Fruit fly (Drosophila melanogaster) whole organism, prepupa: Measurements from ENCODE around the gene Mst89B.

Experiments used
- CG11762 ChIP-seq: fragments of 200-800 bp; sonication (Bioruptor generic); optimal IDR thresholded peaks from 3 replicates; lab custom pipeline; 2016; ENCODE audit warnings: missing biosample characterization, missing genetic modification characterization; ENCODE audit not compliant: insufficient read depth
- CG15336 ChIP-seq: fragments of 200-800 bp; sonication (Bioruptor generic); IDR thresholded peaks from 2 replicates; pipeline ENCODE4 v1.3.6; 2022; ENCODE audit warnings: missing biosample characterization, missing genetic modification characterization
- CG4318 ChIP-seq: fragments of 200-800 bp; sonication (Bioruptor generic); optimal IDR thresholded peaks from 3 replicates; lab custom pipeline; 2017; ENCODE audit warnings: missing biosample characterization, mild to moderate bottlenecking, missing genetic modification characterization
- Hr38 ChIP-seq: sonication (Bioruptor generic); optimal IDR thresholded peaks from 2 replicates; lab custom pipeline; 2016; ENCODE audit warnings: missing biosample characterization, missing genetic modification characterization
- Hr4 ChIP-seq: fragments of 200-800 bp; sonication (Bioruptor generic); optimal IDR thresholded peaks from 3 replicates; lab custom pipeline; 2016; ENCODE audit warnings: missing biosample characterization, missing genetic modification characterization
- Lpt ChIP-seq: fragments of 200-800 bp; sonication (Bioruptor generic); optimal IDR thresholded peaks from 3 replicates; lab custom pipeline; 2016; ENCODE audit warnings: missing biosample characterization, missing genetic modification characterization
- fd85E ChIP-seq: fragments of 200-800 bp; sonication (Bioruptor generic); optimal IDR thresholded peaks from 3 replicates; lab custom pipeline; 2016; ENCODE audit warnings: missing biosample characterization, missing genetic modification characterization

- TF ChIP-seq Lpt (no peak), CG15336 (GFP tag; lab: Robert Waterston, UW) (no peak), Hr38 (GFP tag; lab: Kevin White, UChicago) (no peak), CG4318 (GFP tag; lab: Kevin White, UChicago) (no peak), Hr4 (GFP tag; lab: Kevin White, UChicago) (no peak), fd85E (GFP tag; lab: Kevin White, UChicago) (no peak), CG11762 (GFP tag; lab: Kevin White, UChicago) (no peak)
Measured at dm6 chr3R:16316747-16317146, 49.9 kb downstream of the Mst89B start.
